Worm (Caenorhabditis elegans): ENCODE results near the gene Y43D4A.1.

- TF ChIP-seq aha-1 (tag; optimal IDR thresholded peaks at IDR 0.05): no peak
- TF ChIP-seq nhr-77 (tag; optimal IDR thresholded peaks at IDR 0.05): no peak
- no peak for TF ChIP-seq alr-1 (tag; optimal IDR thresholded peaks at IDR 0.05; ENCODE audit: borderline replicate concordance)
- no peak for TF ChIP-seq fos-1 (tag; optimal IDR thresholded peaks at IDR 0.05)
- TF ChIP-seq sox-4 (tag; optimal IDR thresholded peaks at IDR 0.05): no peak
- TF ChIP-seq unc-62 (GFP tag; optimal IDR thresholded peaks at IDR 0.05): no peak
- TF ChIP-seq mep-1 (tag; optimal IDR thresholded peaks at IDR 0.05): no peak
- TF ChIP-seq ceh-90 (tag; optimal IDR thresholded peaks at IDR 0.05): no peak
- no peak for TF ChIP-seq snpc-4 (tag; optimal IDR thresholded peaks at IDR 0.05)
- TF ChIP-seq ztf-4 (tag; optimal IDR thresholded peaks at IDR 0.05): no peak
- no peak for TF ChIP-seq mef-2 (tag; optimal IDR thresholded peaks at IDR 0.05)
- no peak for TF ChIP-seq tlp-1 (tag; optimal IDR thresholded peaks at IDR 0.05)
- TF ChIP-seq nhr-11 (tag; optimal IDR thresholded peaks at IDR 0.05): no peak
- no peak for TF ChIP-seq dpl-1 (GFP tag; optimal IDR thresholded peaks at IDR 0.05)
Measured at ce11 chrIV:16778644-16779043, 35.0 kb downstream of the Y43D4A.1 start.
